Fruit fly (Drosophila melanogaster): ENCODE data around the gene Usp39.

- TF ChIP-seq cyc (GFP tag; optimal IDR thresholded peaks at IDR 0.05): no peak
- TF ChIP-seq Lpt (GFP tag; optimal IDR thresholded peaks at IDR 0.05): no peak
- no peak for TF ChIP-seq CG11294 (GFP tag; IDR thresholded peaks at IDR 0.05)
- peak; percentile 31 for TF ChIP-seq Ets96B (tag; optimal IDR thresholded peaks at IDR 0.05)
- TF ChIP-seq fd59A (GFP tag; optimal IDR thresholded peaks at IDR 0.05): no peak
- no peak for TF ChIP-seq salr (GFP tag; optimal IDR thresholded peaks at IDR 0.05)
- no peak for TF ChIP-seq Eip75B (GFP tag; optimal IDR thresholded peaks at IDR 0.05)
- no peak for TF ChIP-seq dac (GFP tag; optimal IDR thresholded peaks at IDR 0.05)
- no peak for TF ChIP-seq CG11902 (GFP tag; optimal IDR thresholded peaks at IDR 0.05)
- no peak for TF ChIP-seq CG16779 (tag; optimal IDR thresholded peaks at IDR 0.05)
- TF ChIP-seq Eip78C (GFP tag): peak; percentile 77
- TF ChIP-seq Eip93F (GFP tag; optimal IDR thresholded peaks at IDR 0.05): no peak
- TF ChIP-seq CG6276 (GFP tag; optimal IDR thresholded peaks at IDR 0.05): peak; percentile 15
Measured at dm6 chrX:18897906-18898305, 39.9 kb downstream of the Usp39 start.
